Worm (Caenorhabditis elegans) whole organism, young adult: Measurements from ENCODE around the gene ssq-3.

ENCODE experiments used
- B0019.2 ChIP-seq: fragments of 200-800 bp; sonication (Bioruptor generic); conservative IDR thresholded peaks from 2 replicates; pipeline ENCODE4 v1.3.6; 2022; ENCODE audit warnings: missing genetic modification reagents, missing genetic modification characterization, missing compliant biosample characterization
- athp-1 ChIP-seq: sonication (generic microtip); optimal IDR thresholded peaks from 2 replicates; lab custom pipeline; 2017; ENCODE audit warnings: mild to moderate bottlenecking, missing genetic modification characterization, missing compliant biosample characterization
- ceh-100 ChIP-seq: fragments of 200-800 bp; sonication (Bioruptor generic); IDR thresholded peaks from 2 replicates; pipeline ENCODE4 v1.3.6; 2022; ENCODE audit warnings: missing genetic modification reagents, missing genetic modification characterization, missing compliant biosample characterization
- dpff-1 ChIP-seq: sonication (generic microtip); optimal IDR thresholded peaks from 2 replicates; lab custom pipeline; 2017; ENCODE audit warnings: mild to moderate bottlenecking, missing genetic modification characterization, missing compliant biosample characterization
- egl-18 ChIP-seq: fragments of 200-800 bp; sonication (Bioruptor generic); IDR thresholded peaks from 2 replicates; pipeline ENCODE4 v1.3.6; 2022; ENCODE audit warnings: missing genetic modification reagents, missing genetic modification characterization, missing compliant biosample characterization
- egrh-3 ChIP-seq: fragments of 200-800 bp; sonication (Bioruptor generic); IDR thresholded peaks from 2 replicates; pipeline ENCODE4 v1.3.6; 2022; ENCODE audit warnings: missing genetic modification reagents, missing genetic modification characterization, missing compliant biosample characterization
- him-1 ChIP-seq: sonication (generic microtip); optimal IDR thresholded peaks from 2 replicates; lab custom pipeline; 2016; ENCODE audit warnings: missing genotype, missing genetic modification reagents, missing genetic modification characterization, missing compliant biosample characterization
- nfya-1 ChIP-seq: sonication (generic microtip); optimal IDR thresholded peaks from 2 replicates; lab custom pipeline; 2017; ENCODE audit warnings: antibody characterized with exemption, missing compliant biosample characterization, missing genetic modification characterization, borderline replicate concordance; ENCODE audit not compliant: insufficient read depth
- unc-62 ChIP-seq: fragments of 150-350 bp; optimal IDR thresholded peaks from 2 replicates; lab custom pipeline; 2014; ENCODE audit warnings: missing biosample characterization, missing genetic modification reagents, missing genetic modification characterization

- TF ChIP-seq nfya-1 (tag; lab: Kevin White, UChicago) = no peak
- no peak for TF ChIP-seq dpff-1
- TF ChIP-seq ceh-100 (GFP tag; lab: Robert Waterston, UW) = no peak
- TF ChIP-seq B0019.2 = no peak
- TF ChIP-seq egrh-3 (GFP tag; lab: Robert Waterston, UW) = no peak
- no peak for TF ChIP-seq egl-18 (GFP tag; lab: Robert Waterston, UW)
- no peak for TF ChIP-seq unc-62 (GFP tag; lab: Kevin White, UChicago)
- TF ChIP-seq athp-1 (tag; lab: Kevin White, UChicago) = no peak
- no peak for TF ChIP-seq him-1 (tag; lab: Kevin White, UChicago)
Measured at ce11 chrIV:7111354-7111753, at the start of gene ssq-3, which contains the start of gene ZC477.7.
